Worm (Caenorhabditis elegans) whole organism, midembryonic: Measurements from ENCODE around the gene exc-12.

Source experiments
- med-1 ChIP-seq: sonication (generic microtip); optimal IDR thresholded peaks from 2 replicates; lab custom pipeline; 2017; ENCODE audit warnings: missing genetic modification characterization, mild to moderate bottlenecking, missing compliant biosample characterization, antibody characterized with exemption, missing genetic modification reagents; ENCODE audit not compliant: insufficient read depth
- ref-1 ChIP-seq: fragments of 200-800 bp; sonication (Bioruptor generic); conservative IDR thresholded peaks from 2 replicates; pipeline ENCODE4 v1.3.6; 2022; ENCODE audit warnings: missing genetic modification reagents, missing genetic modification characterization, missing compliant biosample characterization
- tab-1 ChIP-seq: fragments of 200-800 bp; sonication (Bioruptor generic); IDR thresholded peaks from 2 replicates; pipeline ENCODE4 v1.3.6; 2022; ENCODE audit warnings: missing genetic modification characterization, missing compliant biosample characterization

- TF ChIP-seq ref-1 (GFP tag; lab: Robert Waterston, UW) (no peak), med-1 (GFP tag; lab: Kevin White, UChicago) (no peak), tab-1 (no peak)
These were observed 23.7 kb downstream of the exc-12 start, which contains the start of gene Y76A2B.4 for ce11 chrIII:13546537-13546936.
